Worm (Caenorhabditis elegans): ENCODE results near the gene nhr-281.

ce11 chrX:14141896-14142392 is 28.7 kb upstream of the nhr-281 start, which contains the start of gene ceh-89:
- TF ChIP-seq ztf-28 (GFP tag; IDR thresholded peaks at IDR 0.05) (no peak), pha-4 (tag; optimal IDR thresholded peaks at IDR 0.05) (no peak), F55B11.4 (tag; optimal IDR thresholded peaks at IDR 0.05; ENCODE audit: borderline replicate concordance, insufficient read depth) (no peak), nhr-90 (tag; optimal IDR thresholded peaks at IDR 0.05) (no peak), ceh-40 (GFP tag; IDR thresholded peaks at IDR 0.05) (no peak), F57C9.4 (tag; optimal IDR thresholded peaks at IDR 0.05) (no peak)

Measured in whole organism, young adult.